Worm (Caenorhabditis elegans): ENCODE results near the gene K06G5.3.

K06G5.3 gene

ce11 chrX:14243345-14243961 is 20.4 kb upstream of the K06G5.3 start, which contains the start of gene K04C1.3:
Gene K04C1.3 (minus strand): TSS chrX:14243395.
- TF ChIP-seq lsy-2 (tag; optimal IDR thresholded peaks at IDR 0.05) (no peak), zip-8 (tag; optimal IDR thresholded peaks at IDR 0.05) (peak; percentile 7), ceh-39 (tag; optimal IDR thresholded peaks at IDR 0.05) (peak; percentile 36), cnd-1 (tag; optimal IDR thresholded peaks at IDR 0.05) (peak; percentile 37), ces-1 (GFP tag; optimal IDR thresholded peaks at IDR 0.05) (peak; percentile 12)

ce11 chrX:14241531-14241930 is 18.5 kb upstream of the K06G5.3 start:
- no peak for TF ChIP-seq lin-13 (tag; optimal IDR thresholded peaks at IDR 0.05)
- TF ChIP-seq hlh-1 (tag; optimal IDR thresholded peaks at IDR 0.05): no peak
- TF ChIP-seq mab-5 (tag; optimal IDR thresholded peaks at IDR 0.05): no peak
- TF ChIP-seq unc-62 (GFP tag; optimal IDR thresholded peaks at IDR 0.05): no peak
- no peak for TF ChIP-seq lin-32 (GFP tag; optimal IDR thresholded peaks at IDR 0.05)

- TF ChIP-seq unc-120 (tag; optimal IDR thresholded peaks at IDR 0.05; ENCODE audit: poor library complexity, severe bottlenecking) (no peak), blmp-1 (tag; optimal IDR thresholded peaks at IDR 0.05) (no peak), nhr-76 (tag; optimal IDR thresholded peaks at IDR 0.05) (no peak)
Observed at ce11 chrX:14240205-14240604, 17.1 kb upstream of the K06G5.3 start.

- TF ChIP-seq ceh-39 (tag; optimal IDR thresholded peaks at IDR 0.05) (peak; percentile 95), unc-120 (tag; optimal IDR thresholded peaks at IDR 0.05; ENCODE audit: poor library complexity, severe bottlenecking) (peak; percentile 16), ham-2 (GFP tag; optimal IDR thresholded peaks at IDR 0.05) (peak; percentile 59), ces-1 (GFP tag; optimal IDR thresholded peaks at IDR 0.05) (peak; percentile 68), ztf-11 (tag; optimal IDR thresholded peaks at IDR 0.05) (no peak), ceh-83 (GFP tag; optimal IDR thresholded peaks at IDR 0.05) (no peak), blmp-1 (tag; optimal IDR thresholded peaks at IDR 0.05) (no peak), flh-1 (GFP tag; optimal IDR thresholded peaks at IDR 0.05) (no peak)
Observed at ce11 chrX:14238291-14238758, 15.3 kb upstream of the K06G5.3 start, which contains the start of gene K04C1.2. Gene K04C1.2 (plus strand): TSS chrX:14238708.

- TF ChIP-seq zip-8 (tag; optimal IDR thresholded peaks at IDR 0.05) (no peak), sptf-1 (tag; optimal IDR thresholded peaks at IDR 0.05) (peak; percentile 27)
Observed at ce11 chrX:14236121-14236824, 13.2 kb upstream of the K06G5.3 start.

ce11 chrX:14234932-14235331 is 11.9 kb upstream of the K06G5.3 start, which contains the start of gene srg-37:
Gene srg-37 (minus strand): TSS chrX:14235032.
- TF ChIP-seq lin-13 (tag; optimal IDR thresholded peaks at IDR 0.05) (no peak), ces-1 (GFP tag; optimal IDR thresholded peaks at IDR 0.05) (no peak), hlh-1 (tag; optimal IDR thresholded peaks at IDR 0.05) (no peak), bed-3 (GFP tag; optimal IDR thresholded peaks at IDR 0.05) (no peak)

- no peak for TF ChIP-seq elt-1 (tag; optimal IDR thresholded peaks at IDR 0.05; ENCODE audit: borderline replicate concordance, insufficient read depth)
- TF ChIP-seq unc-120 (tag; optimal IDR thresholded peaks at IDR 0.05; ENCODE audit: poor library complexity, severe bottlenecking): no peak
- TF ChIP-seq mep-1 (tag; optimal IDR thresholded peaks at IDR 0.05): no peak
- TF ChIP-seq pha-4 (tag; optimal IDR thresholded peaks at IDR 0.05): no peak
- no peak for TF ChIP-seq nhr-2 (tag; optimal IDR thresholded peaks at IDR 0.05)
- TF ChIP-seq cnd-1 (tag; optimal IDR thresholded peaks at IDR 0.05): no peak
Observed at ce11 chrX:14234366-14234765, 11.3 kb upstream of the K06G5.3 start, which contains the start of gene srg-36. Gene srg-36 (minus strand): TSS chrX:14234466.

- TF ChIP-seq snpc-4 (tag; optimal IDR thresholded peaks at IDR 0.05): no peak
- TF ChIP-seq ceh-83 (GFP tag; optimal IDR thresholded peaks at IDR 0.05): no peak
- TF ChIP-seq blmp-1 (tag; optimal IDR thresholded peaks at IDR 0.05): no peak
- no peak for TF ChIP-seq bed-3 (GFP tag; optimal IDR thresholded peaks at IDR 0.05)
- TF ChIP-seq mep-1 (tag; optimal IDR thresholded peaks at IDR 0.05): no peak
- TF ChIP-seq nhr-2 (tag; optimal IDR thresholded peaks at IDR 0.05): no peak
- TF ChIP-seq pha-4 (tag; optimal IDR thresholded peaks at IDR 0.05): no peak
- TF ChIP-seq mls-2 (tag; optimal IDR thresholded peaks at IDR 0.05): no peak
- TF ChIP-seq sptf-1 (tag; optimal IDR thresholded peaks at IDR 0.05): no peak
- TF ChIP-seq nhr-237 (tag; optimal IDR thresholded peaks at IDR 0.05): no peak
- no peak for TF ChIP-seq lsy-2 (tag; optimal IDR thresholded peaks at IDR 0.05)
- TF ChIP-seq cnd-1 (tag; optimal IDR thresholded peaks at IDR 0.05): no peak
Observed at ce11 chrX:14231987-14232386, 8.9 kb upstream of the K06G5.3 start.
